Worm (Caenorhabditis elegans): Measurements from ENCODE around the gene pgap-1.

The pgap-1 gene

ce11 chrV:11204452-11204851, 37.2 kb upstream of the pgap-1 start:
- TF ChIP-seq hmbx-1 (tag; optimal IDR thresholded peaks at IDR 0.05), result no peak
- no peak for TF ChIP-seq B0310.2 (tag; optimal IDR thresholded peaks at IDR 0.05)
- no peak for TF ChIP-seq hnd-1 (tag; optimal IDR thresholded peaks at IDR 0.05)
- no peak for TF ChIP-seq sea-1 (GFP tag; conservative IDR thresholded peaks at IDR 0.05)
- no peak for TF ChIP-seq pes-1 (GFP tag; IDR thresholded peaks at IDR 0.05)
- TF ChIP-seq ets-7 (tag; optimal IDR thresholded peaks at IDR 0.05), result no peak
- no peak for TF ChIP-seq scrt-1 (GFP tag; IDR thresholded peaks at IDR 0.05)
- TF ChIP-seq flt-1 (GFP tag; IDR thresholded peaks at IDR 0.05), result no peak

- TF ChIP-seq ceh-36 (tag; optimal IDR thresholded peaks at IDR 0.05) (no peak), scrt-1 (GFP tag; IDR thresholded peaks at IDR 0.05) (no peak), tra-4 (tag; optimal IDR thresholded peaks at IDR 0.05) (no peak), aly-1 (tag; optimal IDR thresholded peaks at IDR 0.05) (no peak), F13C5.2 (tag; optimal IDR thresholded peaks at IDR 0.05) (no peak), sea-1 (GFP tag; conservative IDR thresholded peaks at IDR 0.05) (no peak), ceh-13 (GFP tag; optimal IDR thresholded peaks at IDR 0.05) (no peak), hnd-1 (tag; optimal IDR thresholded peaks at IDR 0.05) (no peak), hmg-4 (GFP tag; optimal IDR thresholded peaks at IDR 0.05) (no peak)
These were observed 35.2 kb upstream of the pgap-1 start for ce11 chrV:11206467-11206866.

- TF ChIP-seq scrt-1 (GFP tag; IDR thresholded peaks at IDR 0.05) (no peak), ceh-36 (tag; optimal IDR thresholded peaks at IDR 0.05) (no peak), tbx-37 (GFP tag; conservative IDR thresholded peaks at IDR 0.05) (no peak)
These were observed 32.1 kb upstream of the pgap-1 start for ce11 chrV:11209452-11210188.

- TF ChIP-seq ceh-36 (tag; optimal IDR thresholded peaks at IDR 0.05) (peak; percentile 19), B0310.2 (tag; optimal IDR thresholded peaks at IDR 0.05) (no peak), tbx-37 (GFP tag; conservative IDR thresholded peaks at IDR 0.05) (no peak)
These were observed 30.4 kb upstream of the pgap-1 start for ce11 chrV:11211323-11211722.

- TF ChIP-seq flt-1 (GFP tag; IDR thresholded peaks at IDR 0.05), result no peak
- no peak for TF ChIP-seq scrt-1 (GFP tag; IDR thresholded peaks at IDR 0.05)
- TF ChIP-seq tra-4 (tag; optimal IDR thresholded peaks at IDR 0.05), result no peak
- no peak for TF ChIP-seq tbx-11 (GFP tag; IDR thresholded peaks at IDR 0.05)
- no peak for TF ChIP-seq ceh-36 (tag; optimal IDR thresholded peaks at IDR 0.05)
- TF ChIP-seq F13C5.2 (tag; optimal IDR thresholded peaks at IDR 0.05), result no peak
- TF ChIP-seq ets-7 (tag; optimal IDR thresholded peaks at IDR 0.05), result no peak
- no peak for TF ChIP-seq ceh-13 (GFP tag; optimal IDR thresholded peaks at IDR 0.05)
These were observed 27.1 kb upstream of the pgap-1 start for ce11 chrV:11214569-11214968.

- TF ChIP-seq F13C5.2 (tag; optimal IDR thresholded peaks at IDR 0.05), result no peak
These were observed 25.5 kb upstream of the pgap-1 start for ce11 chrV:11216137-11216536.

- TF ChIP-seq B0310.2 (tag; optimal IDR thresholded peaks at IDR 0.05), result no peak
- TF ChIP-seq hmbx-1 (tag; optimal IDR thresholded peaks at IDR 0.05), result no peak
- TF ChIP-seq tbx-11 (GFP tag; IDR thresholded peaks at IDR 0.05), result no peak
- TF ChIP-seq aly-1 (tag; optimal IDR thresholded peaks at IDR 0.05), result no peak
- no peak for TF ChIP-seq flt-1 (GFP tag; IDR thresholded peaks at IDR 0.05)
- no peak for TF ChIP-seq scrt-1 (GFP tag; IDR thresholded peaks at IDR 0.05)
- TF ChIP-seq hmg-4 (GFP tag; optimal IDR thresholded peaks at IDR 0.05), result no peak
- TF ChIP-seq sea-1 (GFP tag; conservative IDR thresholded peaks at IDR 0.05), result no peak
- no peak for TF ChIP-seq pes-1 (GFP tag; IDR thresholded peaks at IDR 0.05)
- no peak for TF ChIP-seq F13C5.2 (tag; optimal IDR thresholded peaks at IDR 0.05)
- no peak for TF ChIP-seq ama-1 (optimal IDR thresholded peaks at IDR 0.05)
- no peak for TF ChIP-seq ceh-13 (GFP tag; optimal IDR thresholded peaks at IDR 0.05)
- no peak for TF ChIP-seq tra-4 (tag; optimal IDR thresholded peaks at IDR 0.05)
- no peak for TF ChIP-seq ceh-36 (tag; optimal IDR thresholded peaks at IDR 0.05)
- no peak for TF ChIP-seq tbx-37 (GFP tag; conservative IDR thresholded peaks at IDR 0.05)
- no peak for TF ChIP-seq ets-7 (tag; optimal IDR thresholded peaks at IDR 0.05)
These were observed 24.3 kb upstream of the pgap-1 start, which contains the start of gene cyp-29A2 for ce11 chrV:11217394-11217793. Gene cyp-29A2, plus strand, starts transcription at chrV:11217583.

- TF ChIP-seq hmg-4 (GFP tag; optimal IDR thresholded peaks at IDR 0.05) (no peak), flt-1 (GFP tag; IDR thresholded peaks at IDR 0.05) (no peak), tbx-11 (GFP tag; IDR thresholded peaks at IDR 0.05) (no peak), aly-1 (tag; optimal IDR thresholded peaks at IDR 0.05) (no peak), ama-1 (optimal IDR thresholded peaks at IDR 0.05) (no peak), hnd-1 (tag; optimal IDR thresholded peaks at IDR 0.05) (no peak), sea-1 (GFP tag; conservative IDR thresholded peaks at IDR 0.05) (no peak), tra-4 (tag; optimal IDR thresholded peaks at IDR 0.05) (no peak)
These were observed 21.3 kb upstream of the pgap-1 start for ce11 chrV:11220415-11220814.

ce11 chrV:11220936-11221335, 20.7 kb upstream of the pgap-1 start, which contains the start of gene T19B10.2:
Gene T19B10.2, plus strand, starts transcription at chrV:11221302.
- TF ChIP-seq tbx-37 (GFP tag; conservative IDR thresholded peaks at IDR 0.05), result no peak

Data from whole organism, early embryonic.